Worm (Caenorhabditis elegans) whole organism, midembryonic: ENCODE results near the gene pals-37.

Source experiments
- T22C8.4 ChIP-seq: fragments of 200-800 bp; sonication (Bioruptor generic); IDR thresholded peaks from 2 replicates; pipeline ENCODE4 v1.3.6; 2022; ENCODE audit warnings: missing genetic modification characterization, missing compliant biosample characterization
- cog-1 ChIP-seq: sonication (generic microtip); optimal IDR thresholded peaks from 2 replicates; lab custom pipeline; 2016; ENCODE audit warnings: missing genetic modification characterization, missing compliant biosample characterization
- flt-1 ChIP-seq: fragments of 200-800 bp; sonication (Bioruptor generic); IDR thresholded peaks from 2 replicates; pipeline ENCODE4 v1.3.6; 2022; ENCODE audit warnings: missing genetic modification characterization, missing compliant biosample characterization
- klf-2 ChIP-seq: fragments of 200-800 bp; sonication (Bioruptor generic); conservative IDR thresholded peaks from 2 replicates; pipeline ENCODE4 v1.3.6; 2022; ENCODE audit warnings: missing genetic modification reagents, missing genetic modification characterization, missing compliant biosample characterization
- med-1 ChIP-seq: sonication (generic microtip); optimal IDR thresholded peaks from 2 replicates; lab custom pipeline; 2017; ENCODE audit warnings: missing genetic modification characterization, mild to moderate bottlenecking, missing compliant biosample characterization, antibody characterized with exemption, missing genetic modification reagents; ENCODE audit not compliant: insufficient read depth
- ref-1 ChIP-seq: fragments of 200-800 bp; sonication (Bioruptor generic); conservative IDR thresholded peaks from 2 replicates; pipeline ENCODE4 v1.3.6; 2022; ENCODE audit warnings: missing genetic modification reagents, missing genetic modification characterization, missing compliant biosample characterization
- tab-1 ChIP-seq: fragments of 200-800 bp; sonication (Bioruptor generic); IDR thresholded peaks from 2 replicates; pipeline ENCODE4 v1.3.6; 2022; ENCODE audit warnings: missing genetic modification characterization, missing compliant biosample characterization
- ztf-23 ChIP-seq: fragments of 200-800 bp; sonication (Bioruptor generic); IDR thresholded peaks from 2 replicates; pipeline ENCODE4 v1.3.6; 2022; ENCODE audit warnings: missing genetic modification reagents, missing genetic modification characterization, missing compliant biosample characterization
- ztf-29 ChIP-seq: fragments of 200-800 bp; sonication (Bioruptor generic); IDR thresholded peaks from 2 replicates; pipeline ENCODE4 v1.3.6; 2022; ENCODE audit warnings: missing genetic modification reagents, missing genetic modification characterization, missing compliant biosample characterization

The pals-37 gene

ce11 chrV:12467755-12468154 lies 26.4 kb upstream of the pals-37 start:
- no peak for TF ChIP-seq klf-2
- no peak for TF ChIP-seq med-1 (GFP tag; lab: Kevin White, UChicago)
- no peak for TF ChIP-seq cog-1 (tag; lab: Kevin White, UChicago)
- no peak for TF ChIP-seq T22C8.4
- TF ChIP-seq tab-1 (GFP tag; lab: Robert Waterston, UW), result no peak
- no peak for TF ChIP-seq ref-1 (GFP tag; lab: Robert Waterston, UW)
- TF ChIP-seq ztf-23 (GFP tag; lab: Robert Waterston, UW), result no peak
- no peak for TF ChIP-seq ztf-29
- no peak for TF ChIP-seq flt-1 (GFP tag; lab: Robert Waterston, UW)

- TF ChIP-seq ztf-23 (GFP tag; lab: Robert Waterston, UW) (no peak), flt-1 (GFP tag; lab: Robert Waterston, UW) (no peak)
These were observed 25.3 kb upstream of the pals-37 start for ce11 chrV:12466653-12467052.

- TF ChIP-seq tab-1 (GFP tag; lab: Robert Waterston, UW) (no peak), ztf-23 (GFP tag; lab: Robert Waterston, UW) (no peak), flt-1 (GFP tag; lab: Robert Waterston, UW) (no peak), T22C8.4 (0 out of 2 replicates have a peak, but pooled peaks have one; percentile 23), cog-1 (tag; lab: Kevin White, UChicago) (peak; percentile 87), med-1 (GFP tag; lab: Kevin White, UChicago) (no peak), ref-1 (GFP tag; lab: Robert Waterston, UW) (no peak), ztf-29 (no peak)
These were observed 24.1 kb upstream of the pals-37 start for ce11 chrV:12465399-12465798.

- TF ChIP-seq tab-1 (GFP tag; lab: Robert Waterston, UW) (no peak), med-1 (GFP tag; lab: Kevin White, UChicago) (no peak), T22C8.4 (no peak), klf-2 (no peak), ztf-29 (no peak), flt-1 (GFP tag; lab: Robert Waterston, UW) (no peak), cog-1 (tag; lab: Kevin White, UChicago) (no peak), ref-1 (GFP tag; lab: Robert Waterston, UW) (no peak), ztf-23 (GFP tag; lab: Robert Waterston, UW) (no peak)
These were observed 21.6 kb upstream of the pals-37 start, which contains the start of gene egl-10 for ce11 chrV:12462908-12463307. egl-10 (minus strand) TSS chrV:12463008.

- TF ChIP-seq ref-1 (GFP tag; lab: Robert Waterston, UW) (no peak), med-1 (GFP tag; lab: Kevin White, UChicago) (no peak), flt-1 (GFP tag; lab: Robert Waterston, UW) (no peak), ztf-29 (no peak), T22C8.4 (no peak), ztf-23 (GFP tag; lab: Robert Waterston, UW) (no peak), klf-2 (no peak)
These were observed 19.3 kb upstream of the pals-37 start for ce11 chrV:12460583-12460982.

ce11 chrV:12455695-12456094 lies 14.4 kb upstream of the pals-37 start:
- TF ChIP-seq ztf-29 (no peak), ztf-23 (GFP tag; lab: Robert Waterston, UW) (no peak), tab-1 (GFP tag; lab: Robert Waterston, UW) (no peak), flt-1 (GFP tag; lab: Robert Waterston, UW) (no peak), T22C8.4 (no peak), ref-1 (GFP tag; lab: Robert Waterston, UW) (no peak)

- no peak for TF ChIP-seq ref-1 (GFP tag; lab: Robert Waterston, UW)
- TF ChIP-seq ztf-29, result no peak
- no peak for TF ChIP-seq flt-1 (GFP tag; lab: Robert Waterston, UW)
- no peak for TF ChIP-seq klf-2
- no peak for TF ChIP-seq cog-1 (tag; lab: Kevin White, UChicago)
- no peak for TF ChIP-seq T22C8.4
- TF ChIP-seq med-1 (GFP tag; lab: Kevin White, UChicago), result no peak
- no peak for TF ChIP-seq ztf-23 (GFP tag; lab: Robert Waterston, UW)
- no peak for TF ChIP-seq tab-1 (GFP tag; lab: Robert Waterston, UW)
These were observed 9.1 kb upstream of the pals-37 start, which contains the start of gene F28C1.1 for ce11 chrV:12450441-12450840. F28C1.1 (plus strand) TSS chrV:12450805.

- TF ChIP-seq cog-1 (tag; lab: Kevin White, UChicago), result no peak
- TF ChIP-seq ztf-23 (GFP tag; lab: Robert Waterston, UW), result no peak
- no peak for TF ChIP-seq ref-1 (GFP tag; lab: Robert Waterston, UW)
- TF ChIP-seq klf-2, result no peak
- no peak for TF ChIP-seq flt-1 (GFP tag; lab: Robert Waterston, UW)
- no peak for TF ChIP-seq T22C8.4
- TF ChIP-seq ztf-29, result no peak
- TF ChIP-seq med-1 (GFP tag; lab: Kevin White, UChicago), result no peak
These were observed 8.6 kb upstream of the pals-37 start, which contains the start of gene C54D10.10 for ce11 chrV:12449902-12450301. C54D10.10 (minus strand) TSS chrV:12450002.

ce11 chrV:12446895-12447294 lies 5.6 kb upstream of the pals-37 start, which contains the start of the genes pals-38 and C54D10.9:
pals-38 (minus strand) TSS chrV:12446995.
C54D10.9 (plus strand) TSS chrV:12447153.
- TF ChIP-seq cog-1 (tag; lab: Kevin White, UChicago), result no peak
- TF ChIP-seq ref-1 (GFP tag; lab: Robert Waterston, UW), result no peak
- no peak for TF ChIP-seq klf-2
- TF ChIP-seq ztf-23 (GFP tag; lab: Robert Waterston, UW), result no peak
- no peak for TF ChIP-seq med-1 (GFP tag; lab: Kevin White, UChicago)
- TF ChIP-seq tab-1 (GFP tag; lab: Robert Waterston, UW), result no peak
- TF ChIP-seq T22C8.4, result no peak
- no peak for TF ChIP-seq ztf-29

- no peak for TF ChIP-seq klf-2
- no peak for TF ChIP-seq tab-1 (GFP tag; lab: Robert Waterston, UW)
- TF ChIP-seq ztf-29, result no peak
- TF ChIP-seq ref-1 (GFP tag; lab: Robert Waterston, UW), result no peak
- no peak for TF ChIP-seq ztf-23 (GFP tag; lab: Robert Waterston, UW)
- no peak for TF ChIP-seq flt-1 (GFP tag; lab: Robert Waterston, UW)
- no peak for TF ChIP-seq cog-1 (tag; lab: Kevin White, UChicago)
- no peak for TF ChIP-seq T22C8.4
- no peak for TF ChIP-seq med-1 (GFP tag; lab: Kevin White, UChicago)
These were observed 2.4 kb upstream of the pals-37 start, which contains the start of gene pals-39 for ce11 chrV:12443754-12444153. pals-39 (minus strand) TSS chrV:12443854.
